Fruit fly (Drosophila melanogaster): ENCODE results near the gene CG31523.
A peak's percentile ranks its signal among the peaks of the same experiment; 100 is the strongest.

CG31523 gene

dm6 chr3R:4471047-4471751 lies 7.8 kb downstream of the CG31523 start (continued):
- no peak for TF ChIP-seq trem (tag; optimal IDR thresholded peaks at IDR 0.05)
- TF ChIP-seq CG6854 (GFP tag; optimal IDR thresholded peaks at IDR 0.05): peak; percentile 36
- TF ChIP-seq Dll (GFP tag; IDR thresholded peaks at IDR 0.05; ENCODE audit: partially characterized antibody): no peak
- no peak for TF ChIP-seq ATbp (GFP tag; optimal IDR thresholded peaks at IDR 0.05)
- peak; percentile 96 for TF ChIP-seq cwo (GFP tag; optimal IDR thresholded peaks at IDR 0.05)
- no peak for TF ChIP-seq CG1832 (GFP tag; optimal IDR thresholded peaks at IDR 0.05)
- peak; percentile 76 for TF ChIP-seq Ets65A (GFP tag)
- TF ChIP-seq lov (optimal IDR thresholded peaks at IDR 0.05): no peak
- no peak for TF ChIP-seq lov (GFP tag; IDR thresholded peaks at IDR 0.05)
- TF ChIP-seq CG1024 (GFP tag; IDR thresholded peaks at IDR 0.05): 0 out of 2 replicates have a peak, but pooled peaks have one; percentile 17
- 0 out of 3 replicates have a peak, but pooled peaks have one; percentile 56 for TF ChIP-seq CG6175 (GFP tag; IDR thresholded peaks at IDR 0.05)
- no peak for TF ChIP-seq Antp (GFP tag; optimal IDR thresholded peaks at IDR 0.05)
- peak; percentile 69; the same call in 1 of the 2 replicates for TF ChIP-seq rib (GFP tag; IDR thresholded peaks at IDR 0.05)
- no peak for TF ChIP-seq CG3847 (GFP tag; IDR thresholded peaks at IDR 0.05)
- TF ChIP-seq NC2β (GFP tag; optimal IDR thresholded peaks at IDR 0.05): no peak
- TF ChIP-seq Dfd (GFP tag; optimal IDR thresholded peaks at IDR 0.05): no peak
- no peak; the same call in 2 of the 3 replicates for TF ChIP-seq tgo (GFP tag; IDR thresholded peaks at IDR 0.05)
- TF ChIP-seq Hsf (GFP tag; optimal IDR thresholded peaks at IDR 0.05): no peak
- no peak for TF ChIP-seq Dad (GFP tag; optimal IDR thresholded peaks at IDR 0.05)
- no peak for TF ChIP-seq bab2 (GFP tag; optimal IDR thresholded peaks at IDR 0.05)
- TF ChIP-seq sug (tag; optimal IDR thresholded peaks at IDR 0.05): peak; percentile 85
- TF ChIP-seq Mrtf (GFP tag; IDR thresholded peaks at IDR 0.05): no peak
- peak; percentile 44 for TF ChIP-seq gro (GFP tag; optimal IDR thresholded peaks at IDR 0.05)
- peak; percentile 36 for TF ChIP-seq HmgZ (tag; optimal IDR thresholded peaks at IDR 0.05)
- no peak for TF ChIP-seq fd102C (GFP tag; optimal IDR thresholded peaks at IDR 0.05)
- TF ChIP-seq CG43689 (GFP tag; IDR thresholded peaks at IDR 0.05): no peak
- no peak for TF ChIP-seq Abd-B (GFP tag; optimal IDR thresholded peaks at IDR 0.05)
- peak; percentile 8 for TF ChIP-seq lilli (GFP tag; optimal IDR thresholded peaks at IDR 0.05)
- peak; percentile 32; the same call in 1 of the 2 replicates for TF ChIP-seq amos (GFP tag; IDR thresholded peaks at IDR 0.05; ENCODE audit: partially characterized antibody)
- no peak for TF ChIP-seq crp (GFP tag; optimal IDR thresholded peaks at IDR 0.05)
- TF ChIP-seq CG15514 (GFP tag; optimal IDR thresholded peaks at IDR 0.05): peak; percentile 25
- no peak for TF ChIP-seq CG9932 (GFP tag; IDR thresholded peaks at IDR 0.05)
- no peak for TF ChIP-seq Atf3 (GFP tag; optimal IDR thresholded peaks at IDR 0.05)
- TF ChIP-seq CTCF (GFP tag; optimal IDR thresholded peaks at IDR 0.05): no peak
- no peak for TF ChIP-seq Poxn (GFP tag; IDR thresholded peaks at IDR 0.05)
- 0 out of 3 replicates have a peak, but pooled peaks have one; percentile 61 for TF ChIP-seq CG11456 (GFP tag; IDR thresholded peaks at IDR 0.05)
- 0 out of 3 replicates have a peak, but pooled peaks have one; percentile 28 for TF ChIP-seq zen2 (GFP tag; IDR thresholded peaks at IDR 0.05; ENCODE audit: partially characterized antibody)
- no peak for TF ChIP-seq CG9817 (tag; optimal IDR thresholded peaks at IDR 0.05)
- TF ChIP-seq dmrt99B (tag; optimal IDR thresholded peaks at IDR 0.05): no peak
- TF ChIP-seq Gsc (GFP tag; IDR thresholded peaks at IDR 0.05): no peak
- no peak for TF ChIP-seq CG15696 (tag; optimal IDR thresholded peaks at IDR 0.05)
- TF ChIP-seq CG31365 (tag; optimal IDR thresholded peaks at IDR 0.05): no peak
- TF ChIP-seq CG14667 (GFP tag; IDR thresholded peaks at IDR 0.05): no peak
- TF ChIP-seq CG17328 (GFP tag; IDR thresholded peaks at IDR 0.05): 0 out of 2 replicates have a peak, but pooled peaks have one; percentile 11
- TF ChIP-seq gsb-n (tag; optimal IDR thresholded peaks at IDR 0.05): no peak
- no peak for TF ChIP-seq jigr1 (GFP tag; IDR thresholded peaks at IDR 0.05)
- TF ChIP-seq Hand (GFP tag; optimal IDR thresholded peaks at IDR 0.05): peak; percentile 2
- TF ChIP-seq Hmr (GFP tag; optimal IDR thresholded peaks at IDR 0.05): peak; percentile 28
- peak; percentile 44 for TF ChIP-seq Jarid2 (GFP tag; optimal IDR thresholded peaks at IDR 0.05)
- peak; percentile 39 for TF ChIP-seq CG13296 (GFP tag; optimal IDR thresholded peaks at IDR 0.05)
